Worm (Caenorhabditis elegans) whole organism, L1 larva: ENCODE data around the gene sao-1.

ENCODE experiments used
- C16A3.4 ChIP-seq: fragments of 150-350 bp; optimal IDR thresholded peaks from 2 replicates; lab custom pipeline; 2014; ENCODE audit warnings: missing biosample characterization, missing genetic modification characterization
- C34B4.2 ChIP-seq: sonication (generic microtip); optimal IDR thresholded peaks from 2 replicates; lab custom pipeline; 2017; ENCODE audit warnings: mild to moderate bottlenecking, missing genetic modification characterization, missing compliant biosample characterization
- Y116A8C.19 ChIP-seq: sonication (generic microtip); optimal IDR thresholded peaks from 2 replicates; lab custom pipeline; 2016; ENCODE audit warnings: missing compliant biosample characterization, missing genetic modification characterization, borderline replicate concordance
- aha-1 ChIP-seq: fragments of 150-350 bp; optimal IDR thresholded peaks from 2 replicates; lab custom pipeline; 2014; ENCODE audit warnings: missing biosample characterization, missing genetic modification characterization
- aly-2 ChIP-seq: fragments of 150-350 bp; optimal IDR thresholded peaks from 2 replicates; lab custom pipeline; 2014; ENCODE audit warnings: missing biosample characterization, missing genetic modification characterization
- ama-1 ChIP-seq: fragments of 150-350 bp; optimal IDR thresholded peaks from 2 replicates; lab custom pipeline; 2014
- ceh-63 ChIP-seq: fragments of 200-800 bp; sonication (Bioruptor generic); optimal IDR thresholded peaks from 2 replicates; lab custom pipeline; 2018; ENCODE audit warnings: mild to moderate bottlenecking, missing genetic modification characterization, missing compliant biosample characterization
- ceh-82 ChIP-seq, 3 experiments: fragments of 150-350 bp in 1 of 3; sonication (generic microtip) in 2 of 3; optimal IDR thresholded peaks; 2 replicates each; lab custom pipeline; 2014 to 2017; ENCODE audit warnings: missing biosample characterization in 3 of 3, missing genetic modification characterization in 3 of 3
- ceh-88 ChIP-seq: fragments of 200-800 bp; sonication (Bioruptor generic); IDR thresholded peaks from 2 replicates; pipeline ENCODE4 v1.3.6; 2022; ENCODE audit warnings: missing genetic modification characterization, missing compliant biosample characterization
- dsc-1 ChIP-seq: sonication (generic microtip); optimal IDR thresholded peaks from 2 replicates; lab custom pipeline; 2016; ENCODE audit warnings: mild to moderate bottlenecking, missing genetic modification characterization, missing compliant biosample characterization
- efl-1 ChIP-seq, 4 experiments: fragments of 150-350 bp; optimal IDR thresholded peaks in 3 of 4; peaks in 1 of 4; 1 replicate in 1 of 4; 2 replicates in 3 of 4; lab custom pipeline; 2014; ENCODE audit warnings: missing biosample characterization in 2 of 4, missing genetic modification characterization in 2 of 4, missing genetic modification reagents in 2 of 4
- egl-27 ChIP-seq, 2 experiments: fragments of 150-350 bp in 1 of 2; sonication (generic microtip); optimal IDR thresholded peaks; 3 replicates each; lab custom pipeline; 2017 to 2018; ENCODE audit warnings: missing biosample characterization in 2 of 2, missing genetic modification characterization in 2 of 2, missing genetic modification reagents in 2 of 2
- elt-2 ChIP-seq: sonication (generic microtip); optimal IDR thresholded peaks from 2 replicates; lab custom pipeline; 2016; ENCODE audit warnings: missing genetic modification characterization, mild to moderate bottlenecking, inconsistent platforms, missing compliant biosample characterization, missing genetic modification reagents
- ets-5 ChIP-seq: fragments of 200-800 bp; sonication (Bioruptor generic); IDR thresholded peaks from 2 replicates; pipeline ENCODE4 v1.3.6; 2022; ENCODE audit warnings: missing genetic modification characterization, missing compliant biosample characterization
- fkh-10 ChIP-seq: sonication (generic microtip); optimal IDR thresholded peaks from 2 replicates; lab custom pipeline; 2017; ENCODE audit warnings: missing biosample characterization, missing genetic modification reagents, missing genetic modification characterization
- fkh-4 ChIP-seq: sonication (generic microtip); optimal IDR thresholded peaks from 2 replicates; lab custom pipeline; 2016; ENCODE audit warnings: missing compliant biosample characterization, missing genetic modification characterization, borderline replicate concordance
- fkh-8 ChIP-seq: sonication (generic microtip); optimal IDR thresholded peaks from 2 replicates; lab custom pipeline; 2016; ENCODE audit warnings: mild to moderate bottlenecking, missing genetic modification characterization, missing compliant biosample characterization
- grh-1 ChIP-seq: fragments of 200-800 bp; sonication (Bioruptor generic); IDR thresholded peaks from 2 replicates; pipeline ENCODE4 v1.3.6; 2022; ENCODE audit warnings: missing genetic modification reagents, missing genetic modification characterization, missing compliant biosample characterization
- hlh-17 ChIP-seq: fragments of 200-800 bp; sonication (Bioruptor generic); optimal IDR thresholded peaks from 2 replicates; lab custom pipeline; 2018; ENCODE audit warnings: missing genetic modification characterization, mild to moderate bottlenecking, missing compliant biosample characterization, moderate library complexity, borderline replicate concordance
- irx-1 ChIP-seq: sonication (generic microtip); optimal IDR thresholded peaks from 2 replicates; lab custom pipeline; 2016; ENCODE audit warnings: missing genetic modification characterization, missing compliant biosample characterization
- isw-1 ChIP-seq: fragments of 200-800 bp; sonication (Bioruptor generic); IDR thresholded peaks from 2 replicates; pipeline ENCODE4 v1.3.6; 2022; ENCODE audit warnings: missing genetic modification characterization, missing compliant biosample characterization
- lin-13 ChIP-seq: fragments of 150-350 bp; optimal IDR thresholded peaks from 2 replicates; lab custom pipeline; 2014; ENCODE audit warnings: missing biosample characterization, missing genetic modification reagents, missing genetic modification characterization
- lin-14 ChIP-seq: fragments of 200-800 bp; sonication (Bioruptor generic); optimal IDR thresholded peaks from 2 replicates; lab custom pipeline; 2018; ENCODE audit warnings: mild to moderate bottlenecking, missing genetic modification characterization, moderate library complexity, missing compliant biosample characterization
- lin-15B ChIP-seq: fragments of 150-350 bp; sonication (generic microtip); optimal IDR thresholded peaks from 3 replicates; lab custom pipeline; 2014; ENCODE audit warnings: missing biosample characterization, missing genetic modification characterization
- lin-39 ChIP-seq: fragments of 150-350 bp; optimal IDR thresholded peaks from 2 replicates; lab custom pipeline; 2014; ENCODE audit warnings: missing biosample characterization, missing genetic modification reagents, missing genetic modification characterization
- lsy-2 ChIP-seq, 2 experiments: fragments of 150-350 bp; optimal IDR thresholded peaks; 2 replicates each; lab custom pipeline; 2014; ENCODE audit warnings: missing biosample characterization in 2 of 2, missing genetic modification characterization in 2 of 2
- mab-9 ChIP-seq: fragments of 200-800 bp; sonication (Bioruptor generic); IDR thresholded peaks from 2 replicates; pipeline ENCODE4 v1.3.6; 2022; ENCODE audit warnings: missing genetic modification reagents, missing genetic modification characterization, missing compliant biosample characterization
- mdl-1 ChIP-seq, 2 experiments: fragments of 150-350 bp; optimal IDR thresholded peaks; 2 replicates each; lab custom pipeline; 2014 to 2017; ENCODE audit warnings: missing biosample characterization in 2 of 2, missing genetic modification characterization in 2 of 2, inconsistent platforms in 1 of 2
- mef-2 ChIP-seq: fragments of 150-350 bp; optimal IDR thresholded peaks from 2 replicates; lab custom pipeline; 2014; ENCODE audit warnings: missing biosample characterization, missing genetic modification characterization
- mep-1 ChIP-seq: fragments of 150-350 bp; optimal IDR thresholded peaks from 2 replicates; lab custom pipeline; 2014; ENCODE audit warnings: missing biosample characterization, missing genetic modification characterization
- nhr-19 ChIP-seq: fragments of 200-800 bp; sonication (Bioruptor generic); conservative IDR thresholded peaks from 2 replicates; pipeline ENCODE4 v1.3.6; 2022; ENCODE audit warnings: missing genetic modification characterization, missing compliant biosample characterization
- nhr-20 ChIP-seq: sonication (generic microtip); optimal IDR thresholded peaks from 2 replicates; lab custom pipeline; 2016; ENCODE audit warnings: mild to moderate bottlenecking, missing genetic modification characterization, missing compliant biosample characterization
- nhr-28 ChIP-seq: fragments of 150-350 bp; optimal IDR thresholded peaks from 2 replicates; lab custom pipeline; 2014; ENCODE audit warnings: missing biosample characterization, missing genetic modification characterization
- nhr-47 ChIP-seq: sonication (generic microtip); optimal IDR thresholded peaks from 2 replicates; lab custom pipeline; 2016; ENCODE audit warnings: mild to moderate bottlenecking, missing genetic modification characterization, moderate library complexity, missing compliant biosample characterization
- nhr-76 ChIP-seq: sonication (generic microtip); optimal IDR thresholded peaks from 2 replicates; lab custom pipeline; 2017; ENCODE audit warnings: missing biosample characterization, missing genetic modification characterization
- nhr-84 ChIP-seq: sonication (generic microtip); optimal IDR thresholded peaks from 2 replicates; lab custom pipeline; 2017; ENCODE audit warnings: missing biosample characterization, missing genetic modification characterization
- nhr-90 ChIP-seq: sonication (generic microtip); optimal IDR thresholded peaks from 2 replicates; lab custom pipeline; 2016; ENCODE audit warnings: mild to moderate bottlenecking, missing genetic modification characterization, missing compliant biosample characterization; ENCODE audit not compliant: poor library complexity
- pag-3 ChIP-seq: sonication (generic microtip); optimal IDR thresholded peaks from 2 replicates; lab custom pipeline; 2017; ENCODE audit warnings: missing genetic modification characterization, mild to moderate bottlenecking, missing compliant biosample characterization, antibody characterized with exemption, borderline replicate concordance; ENCODE audit not compliant: insufficient read depth
- pqm-1 ChIP-seq: sonication (generic microtip); optimal IDR thresholded peaks from 3 replicates; lab custom pipeline; 2017; ENCODE audit warnings: missing biosample characterization, missing genetic modification characterization
- rnt-1 ChIP-seq: sonication (generic microtip); optimal IDR thresholded peaks from 2 replicates; lab custom pipeline; 2016; ENCODE audit warnings: mild to moderate bottlenecking, missing genetic modification characterization, moderate library complexity, missing compliant biosample characterization
- skn-1 ChIP-seq: fragments of 150-350 bp; optimal IDR thresholded peaks from 2 replicates; lab custom pipeline; 2014; ENCODE audit warnings: missing biosample characterization, missing genetic modification characterization
- snpc-4 ChIP-seq: fragments of 150-350 bp; optimal IDR thresholded peaks from 2 replicates; lab custom pipeline; 2014; ENCODE audit warnings: missing biosample characterization, missing genetic modification characterization
- snu-23 ChIP-seq: sonication (generic microtip); optimal IDR thresholded peaks from 2 replicates; lab custom pipeline; 2016; ENCODE audit warnings: missing genetic modification characterization, missing compliant biosample characterization
- sox-4 ChIP-seq: sonication (generic microtip); optimal IDR thresholded peaks from 2 replicates; lab custom pipeline; 2016; ENCODE audit warnings: missing genetic modification characterization, missing compliant biosample characterization
- swsn-7 ChIP-seq: sonication (generic microtip); optimal IDR thresholded peaks from 2 replicates; lab custom pipeline; 2016; ENCODE audit warnings: missing genetic modification characterization, missing compliant biosample characterization
- tbx-2 ChIP-seq: sonication (generic microtip); optimal IDR thresholded peaks from 2 replicates; lab custom pipeline; 2016; ENCODE audit warnings: missing genetic modification characterization, missing compliant biosample characterization
- tlp-1 ChIP-seq: fragments of 150-350 bp; optimal IDR thresholded peaks from 2 replicates; lab custom pipeline; 2014; ENCODE audit warnings: missing biosample characterization, missing genetic modification characterization
- unc-130 ChIP-seq: fragments of 150-350 bp; optimal IDR thresholded peaks from 2 replicates; lab custom pipeline; 2017; ENCODE audit warnings: missing biosample characterization, missing genetic modification characterization, inconsistent platforms
- vab-15 ChIP-seq: sonication (generic microtip); optimal IDR thresholded peaks from 2 replicates; lab custom pipeline; 2017; ENCODE audit warnings: missing genotype, mild to moderate bottlenecking, missing genetic modification characterization, missing compliant biosample characterization
- xbp-1 ChIP-seq: sonication (generic microtip); optimal IDR thresholded peaks from 2 replicates; lab custom pipeline; 2016; ENCODE audit warnings: missing genetic modification characterization, missing compliant biosample characterization
- zip-4 ChIP-seq: fragments of 200-800 bp; sonication (Bioruptor generic); optimal IDR thresholded peaks from 2 replicates; lab custom pipeline; 2018; ENCODE audit warnings: mild to moderate bottlenecking, missing genetic modification characterization, moderate library complexity, missing compliant biosample characterization
- ztf-11 ChIP-seq, 2 experiments: sonication (generic microtip); optimal IDR thresholded peaks; 2 replicates each; lab custom pipeline; 2016 to 2017; ENCODE audit warnings: missing genetic modification characterization in 2 of 2, missing biosample characterization in 1 of 2, missing compliant biosample characterization in 1 of 2
- ztf-4 ChIP-seq: fragments of 150-350 bp; optimal IDR thresholded peaks from 2 replicates; lab custom pipeline; 2014; ENCODE audit warnings: missing biosample characterization, missing genetic modification characterization

sao-1 gene

DNA sequence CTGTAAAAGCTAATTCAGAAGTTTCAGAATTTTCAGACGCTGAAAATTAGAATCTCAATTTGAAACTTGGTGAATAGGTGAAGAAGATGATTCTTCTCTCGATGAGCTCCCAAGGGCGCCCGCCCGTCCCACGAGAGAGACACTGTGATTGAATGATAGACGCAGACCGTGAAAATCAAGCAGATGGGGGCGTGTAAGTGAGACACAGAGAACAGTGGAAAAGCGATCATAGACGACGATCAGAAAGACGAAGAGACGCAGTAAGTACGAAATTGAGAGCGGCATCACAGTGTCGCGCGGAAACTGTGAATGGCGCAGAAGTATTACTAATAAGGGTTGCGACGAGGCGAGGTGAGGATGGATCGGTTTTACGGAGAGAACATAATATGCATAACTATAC lies 38.7 kb downstream of the sao-1 start (continued):
- no peak for TF ChIP-seq snpc-4 (tag; lab: Kevin White, UChicago)
- no peak for TF ChIP-seq tbx-2 (tag; lab: Kevin White, UChicago)
- TF ChIP-seq nhr-28 = no peak
- TF ChIP-seq sox-4 = no peak
- TF ChIP-seq nhr-84 (tag; lab: Kevin White, UChicago) = no peak
- TF ChIP-seq nhr-90 = no peak
- no peak for TF ChIP-seq nhr-76 (tag; lab: Kevin White, UChicago)
- no peak for TF ChIP-seq Y116A8C.19 (tag; lab: Kevin White, UChicago)
- no peak for TF ChIP-seq ceh-82 (tag; optimal IDR thresholded peaks at IDR 0.05; lab: Kevin White, UChicago)
- no peak for TF ChIP-seq egl-27 (tag; optimal IDR thresholded peaks at IDR 0.05; lab: Kevin White, UChicago)
- no peak for TF ChIP-seq pqm-1 (tag; lab: Kevin White, UChicago)
- no peak for TF ChIP-seq isw-1 (GFP tag; lab: Robert Waterston, UW)
- no peak for TF ChIP-seq ztf-11 (tag; optimal IDR thresholded peaks at IDR 0.05; lab: Kevin White, UChicago)
- no peak for TF ChIP-seq xbp-1 (tag; lab: Kevin White, UChicago)
- no peak for TF ChIP-seq aly-2 (tag; lab: Kevin White, UChicago)
- no peak for TF ChIP-seq ceh-63
- TF ChIP-seq skn-1 = no peak
- TF ChIP-seq zip-4 = no peak
- no peak for TF ChIP-seq hlh-17 (GFP tag; lab: Kevin White, UChicago)
- TF ChIP-seq elt-2 (tag; lab: Kevin White, UChicago) = no peak
- TF ChIP-seq C34B4.2 (tag; lab: Kevin White, UChicago) = no peak
- TF ChIP-seq lin-15B (tag; lab: Kevin White, UChicago) = no peak
- no peak for TF ChIP-seq fkh-4 (tag; lab: Kevin White, UChicago)
- no peak for TF ChIP-seq fkh-8
- peak; percentile 18 for TF ChIP-seq nhr-20
- TF ChIP-seq nhr-19 = no peak; the same call in 1 of the 2 replicates
- TF ChIP-seq efl-1 (optimal IDR thresholded peaks at IDR 0.05; lab: Kevin White, UChicago) = peak; percentile 23 to 36
- TF ChIP-seq efl-1 (GFP tag; optimal IDR thresholded peaks at IDR 0.05 in 1 of 2; lab: Kevin White, UChicago) = peak in 1 of 2 experiments; percentile 92
- TF ChIP-seq mef-2 = no peak
- TF ChIP-seq aha-1 (tag; lab: Kevin White, UChicago) = no peak
- no peak for TF ChIP-seq pag-3
- no peak for TF ChIP-seq irx-1
- no peak for TF ChIP-seq vab-15 (tag; lab: Kevin White, UChicago)
- TF ChIP-seq snu-23 = peak; percentile 53
- no peak for TF ChIP-seq lin-13 (GFP tag; lab: Kevin White, UChicago)
- TF ChIP-seq lin-39 = no peak
- no peak for TF ChIP-seq ztf-4
- TF ChIP-seq tlp-1 (tag; lab: Kevin White, UChicago) = no peak
- TF ChIP-seq lin-14 (GFP tag; lab: Kevin White, UChicago) = peak; percentile 40

- TF ChIP-seq ets-5 (GFP tag; lab: Robert Waterston, UW) (no peak), rnt-1 (tag; lab: Kevin White, UChicago) (peak; percentile 39), C16A3.4 (tag; lab: Kevin White, UChicago) (peak; percentile 2), ceh-88 (GFP tag; lab: Robert Waterston, UW) (no peak), lin-13 (GFP tag; lab: Kevin White, UChicago) (no peak), lin-14 (GFP tag; lab: Kevin White, UChicago) (peak; percentile 70), dsc-1 (peak; percentile 39), ama-1 (no peak), fkh-8 (no peak), swsn-7 (tag; lab: Kevin White, UChicago) (no peak), snu-23 (peak; percentile 1), mab-9 (peak; percentile 12; the same call in 1 of the 2 replicates), nhr-84 (tag; lab: Kevin White, UChicago) (no peak), lsy-2 (tag; optimal IDR thresholded peaks at IDR 0.05; lab: Kevin White, UChicago) (peak in 1 of 2 experiments; percentile 36), mdl-1 (tag; optimal IDR thresholded peaks at IDR 0.05; lab: Kevin White, UChicago) (no peak), unc-130 (peak; percentile 4), ceh-82 (tag; optimal IDR thresholded peaks at IDR 0.05; lab: Kevin White, UChicago) (peak in 1 of 3 experiments; percentile 26), grh-1 (GFP tag; lab: Robert Waterston, UW) (no peak), mep-1 (tag; lab: Kevin White, UChicago) (peak; percentile 14), nhr-19 (peak; percentile 22), nhr-47 (tag; lab: Kevin White, UChicago) (no peak), fkh-10 (GFP tag; lab: Kevin White, UChicago) (peak; percentile 45)
Measured at ce11 chrV:14003587-14004156, 39.9 kb downstream of the sao-1 start.
